Fruit fly (Drosophila melanogaster) whole organism, wandering third instar larva: Measurements from ENCODE around the gene CG31975.

Experiments
- Abd-B ChIP-seq: fragments of >200 bp; optimal IDR thresholded peaks from 2 replicates; lab custom pipeline; 2017; ENCODE audit warnings: missing biosample characterization, missing genetic modification characterization
- CrebA ChIP-seq: fragments of 200-800 bp; sonication (Bioruptor generic); optimal IDR thresholded peaks from 2 replicates; lab custom pipeline; 2016; ENCODE audit warnings: missing biosample characterization, mild to moderate bottlenecking, missing genetic modification characterization, borderline replicate concordance
- Dfd ChIP-seq: fragments of >200 bp; optimal IDR thresholded peaks from 2 replicates; lab custom pipeline; 2017; ENCODE audit warnings: missing biosample characterization, missing genetic modification characterization
- Hnf4 ChIP-seq: fragments of 200-800 bp; sonication (Bioruptor generic); optimal IDR thresholded peaks from 2 replicates; lab custom pipeline; 2016; ENCODE audit warnings: missing biosample characterization, mild to moderate bottlenecking, missing genetic modification characterization
- Hr83 ChIP-seq: fragments of 200-300 bp; sonication (Bioruptor generic); optimal IDR thresholded peaks from 2 replicates; lab custom pipeline; 2016; ENCODE audit warnings: missing biosample characterization, mild to moderate bottlenecking, missing genetic modification characterization, moderate library complexity; ENCODE audit not compliant: poor library complexity, severe bottlenecking
- Myc ChIP-seq: fragments of >200 bp; optimal IDR thresholded peaks from 2 replicates; lab custom pipeline; 2017
- OdsH ChIP-seq: fragments of 200-800 bp; sonication (Bioruptor generic); optimal IDR thresholded peaks from 2 replicates; lab custom pipeline; 2016; ENCODE audit warnings: missing biosample characterization, mild to moderate bottlenecking, missing genetic modification characterization
- Rel ChIP-seq, 2 experiments: fragments of 200-800 bp; sonication (Bioruptor generic) in 1 of 2; optimal IDR thresholded peaks; 2 replicates in 1 of 2; 3 replicates in 1 of 2; lab custom pipeline; 2016 to 2019; ENCODE audit warnings: mild to moderate bottlenecking in 2 of 2, missing biosample characterization in 2 of 2, missing genetic modification characterization in 2 of 2, moderate library complexity in 1 of 2
- Sp1 ChIP-seq: fragments of 200-800 bp; sonication (Bioruptor generic); optimal IDR thresholded peaks from 3 replicates; lab custom pipeline; 2019; ENCODE audit warnings: missing biosample characterization, mild to moderate bottlenecking, missing genetic modification characterization, moderate library complexity
- Vsx2 ChIP-seq: fragments of 200-300, 225-300 bp; sonication (Bioruptor generic); optimal IDR thresholded peaks from 2 replicates; lab custom pipeline; 2018; ENCODE audit warnings: missing biosample characterization, missing genetic modification characterization; ENCODE audit not compliant: partially characterized antibody
- br ChIP-seq: fragments of 200-800 bp; sonication (Bioruptor generic); optimal IDR thresholded peaks from 2 replicates; lab custom pipeline; 2016; ENCODE audit warnings: missing biosample characterization, missing genetic modification characterization
- brk ChIP-seq: fragments of 200-800 bp; sonication (Bioruptor generic); optimal IDR thresholded peaks from 2 replicates; lab custom pipeline; 2016; ENCODE audit warnings: missing biosample characterization, mild to moderate bottlenecking, missing genetic modification characterization
- dl ChIP-seq, 2 experiments: fragments of 175-275, 200-275 bp in 1 of 2; fragments of 200-275 bp in 1 of 2; sonication (Bioruptor generic); optimal IDR thresholded peaks; lab custom pipeline; 2018; ENCODE audit warnings: mild to moderate bottlenecking in 2 of 2, missing biosample characterization in 2 of 2, missing genetic modification characterization in 2 of 2, moderate library complexity in 2 of 2; ENCODE audit not compliant: partially characterized antibody in 2 of 2, insufficient read depth in 1 of 2
- foxo ChIP-seq, 2 experiments: fragments of 200-800 bp; sonication (Bioruptor generic); optimal IDR thresholded peaks; 2 replicates in 1 of 2; 3 replicates in 1 of 2; lab custom pipeline; 2016 to 2017; ENCODE audit warnings: missing biosample characterization in 2 of 2, missing genetic modification characterization in 2 of 2
- fru ChIP-seq: fragments of 200-800 bp; sonication (Bioruptor generic); optimal IDR thresholded peaks from 3 replicates; lab custom pipeline; 2016; ENCODE audit warnings: missing biosample characterization, mild to moderate bottlenecking, missing genetic modification characterization
- h ChIP-seq: fragments of 200-800 bp; sonication (Bioruptor generic); optimal IDR thresholded peaks from 3 replicates; lab custom pipeline; 2016; ENCODE audit warnings: missing biosample characterization, mild to moderate bottlenecking, missing genetic modification characterization
- lola ChIP-seq: fragments of >200 bp; optimal IDR thresholded peaks from 2 replicates; lab custom pipeline; 2017; ENCODE audit warnings: missing biosample characterization, missing genetic modification characterization
- pan ChIP-seq: fragments of >200 bp; optimal IDR thresholded peaks from 2 replicates; lab custom pipeline; 2017
- psq ChIP-seq: fragments of 200-800 bp; sonication (Bioruptor generic); optimal IDR thresholded peaks from 3 replicates; lab custom pipeline; 2017; ENCODE audit warnings: missing biosample characterization, mild to moderate bottlenecking, missing genetic modification characterization, moderate library complexity
- rgr ChIP-seq: fragments of 200-800 bp; sonication (Bioruptor generic); optimal IDR thresholded peaks from 3 replicates; lab custom pipeline; 2016; ENCODE audit warnings: missing biosample characterization, mild to moderate bottlenecking, missing genetic modification characterization
- sv ChIP-seq: fragments of 200-800 bp; sonication (Bioruptor generic); optimal IDR thresholded peaks from 3 replicates; lab custom pipeline; 2016; ENCODE audit warnings: missing biosample characterization, missing genetic modification characterization
- tai ChIP-seq: sonication (Bioruptor generic); optimal IDR thresholded peaks from 2 replicates; lab custom pipeline; 2016; ENCODE audit warnings: missing biosample characterization, missing genetic modification characterization
- usp ChIP-seq: fragments of >200 bp; optimal IDR thresholded peaks from 2 replicates; lab custom pipeline; 2017; ENCODE audit warnings: missing biosample characterization, missing genetic modification characterization
- woc ChIP-seq: sonication (Bioruptor generic); optimal IDR thresholded peaks from 2 replicates; lab custom pipeline; 2016; ENCODE audit warnings: missing biosample characterization, mild to moderate bottlenecking, missing genetic modification characterization

Gene CG31975

dm6 chr2L:120492-121455 is 20.0 kb downstream of the CG31975 start:
- no peak for TF ChIP-seq Myc
- TF ChIP-seq pan, result no peak
- TF ChIP-seq sv, result no peak
- TF ChIP-seq Abd-B (GFP tag; lab: Kevin White, UChicago), result no peak
- TF ChIP-seq tai, result no peak
- peak in 1 of 2 experiments; percentile 47 for TF ChIP-seq foxo (GFP tag; optimal IDR thresholded peaks at IDR 0.05; lab: Kevin White, UChicago)
- peak; percentile 26 for TF ChIP-seq rgr (GFP tag; lab: Kevin White, UChicago)
- peak; percentile 73 for TF ChIP-seq br (GFP tag; lab: Kevin White, UChicago)
- TF ChIP-seq OdsH, result peak; percentile 21
- peak; percentile 65 for TF ChIP-seq woc (GFP tag; lab: Kevin White, UChicago)
- TF ChIP-seq Sp1 (GFP tag; lab: Kevin White, UChicago), result no peak
- peak; percentile 33 for TF ChIP-seq Hnf4 (GFP tag; lab: Kevin White, UChicago)
- peak in 1 of 2 experiments; percentile 8 for TF ChIP-seq dl (GFP tag; optimal IDR thresholded peaks at IDR 0.05; lab: Kevin White, UChicago; ENCODE audit: insufficient read depth in 1 of 2, partially characterized antibody in 2 of 2)
- TF ChIP-seq usp, result no peak
- TF ChIP-seq fru, result peak; percentile 45
- no peak for TF ChIP-seq lola (GFP tag; lab: Kevin White, UChicago)
- TF ChIP-seq psq (GFP tag; lab: Kevin White, UChicago), result peak; percentile 6
- no peak for TF ChIP-seq Vsx2
- TF ChIP-seq brk, result no peak
- TF ChIP-seq h (GFP tag; lab: Kevin White, UChicago), result peak; percentile 62
- no peak for TF ChIP-seq CrebA (GFP tag; lab: Kevin White, UChicago)
- no peak for TF ChIP-seq Rel (GFP tag; optimal IDR thresholded peaks at IDR 0.05; lab: Kevin White, UChicago)
- no peak for TF ChIP-seq Rel (tag; optimal IDR thresholded peaks at IDR 0.05; lab: Kevin White, UChicago)

dm6 chr2L:117750-118149 is 23.0 kb downstream of the CG31975 start:
- TF ChIP-seq sv (peak; percentile 1), Vsx2 (no peak)

dm6 chr2L:116388-116787 is 24.4 kb downstream of the CG31975 start, which contains the start of gene CG13694:
Gene CG13694, minus strand, starts transcription at chr2L:116488.
- TF ChIP-seq Myc, result no peak
- peak; percentile 63 for TF ChIP-seq Dfd (GFP tag; lab: Kevin White, UChicago)
- TF ChIP-seq sv, result no peak

dm6 chr2L:114429-114828 is 26.4 kb downstream of the CG31975 start, which contains the start of gene ND-15:
Gene ND-15, plus strand, starts transcription at chr2L:114726.
- TF ChIP-seq CrebA (GFP tag; lab: Kevin White, UChicago) (no peak), Rel (GFP tag; optimal IDR thresholded peaks at IDR 0.05; lab: Kevin White, UChicago) (no peak), Rel (tag; optimal IDR thresholded peaks at IDR 0.05; lab: Kevin White, UChicago) (peak; percentile 2), Hnf4 (GFP tag; lab: Kevin White, UChicago) (peak; percentile 12)

dm6 chr2L:110046-110445 is 30.7 kb downstream of the CG31975 start:
- no peak for TF ChIP-seq woc (GFP tag; lab: Kevin White, UChicago)
- TF ChIP-seq Abd-B (GFP tag; lab: Kevin White, UChicago), result no peak
- TF ChIP-seq Dfd (GFP tag; lab: Kevin White, UChicago), result no peak
- TF ChIP-seq foxo (GFP tag; optimal IDR thresholded peaks at IDR 0.05; lab: Kevin White, UChicago), result no peak
- TF ChIP-seq Hnf4 (GFP tag; lab: Kevin White, UChicago), result no peak
- TF ChIP-seq h (GFP tag; lab: Kevin White, UChicago), result no peak
- no peak for TF ChIP-seq dl (GFP tag; optimal IDR thresholded peaks at IDR 0.05; lab: Kevin White, UChicago; ENCODE audit: insufficient read depth in 1 of 2, partially characterized antibody in 2 of 2)
- TF ChIP-seq, all 38 proteins: peak for 0

- peak in 1 of 2 experiments; percentile 44 for TF ChIP-seq dl (GFP tag; optimal IDR thresholded peaks at IDR 0.05; lab: Kevin White, UChicago; ENCODE audit: insufficient read depth in 1 of 2, partially characterized antibody in 2 of 2)
- no peak for TF ChIP-seq Rel (GFP tag; optimal IDR thresholded peaks at IDR 0.05; lab: Kevin White, UChicago)
- TF ChIP-seq Rel (tag; optimal IDR thresholded peaks at IDR 0.05; lab: Kevin White, UChicago), result peak; percentile 62
- TF ChIP-seq Dfd (GFP tag; lab: Kevin White, UChicago), result no peak
- no peak for TF ChIP-seq Hr83
These were observed 31.5 kb downstream of the CG31975 start for dm6 chr2L:109098-109799.
